Fruit fly (Drosophila melanogaster): ENCODE measurements around the gene CG42750.

The CG42750 gene

dm6 chr2L:18186695-18187094, 88.9 kb downstream of the CG42750 start (continued):
- TF ChIP-seq HLHmδ (GFP tag; optimal IDR thresholded peaks at IDR 0.05) (no peak), nmo (GFP tag; optimal IDR thresholded peaks at IDR 0.05) (no peak), CG9609 (GFP tag; optimal IDR thresholded peaks at IDR 0.05) (no peak), org-1 (GFP tag; optimal IDR thresholded peaks at IDR 0.05) (no peak), Side (GFP tag; optimal IDR thresholded peaks at IDR 0.05) (no peak), CG8089 (GFP tag; optimal IDR thresholded peaks at IDR 0.05) (no peak), dan (GFP tag; IDR thresholded peaks at IDR 0.05) (no peak), nerfin-2 (GFP tag; IDR thresholded peaks at IDR 0.05; ENCODE audit: partially characterized antibody) (no peak), bcd (GFP tag; optimal IDR thresholded peaks at IDR 0.05) (no peak), bsh (GFP tag; optimal IDR thresholded peaks at IDR 0.05) (no peak), CG10267 (tag; optimal IDR thresholded peaks at IDR 0.05) (no peak), dm (GFP tag; optimal IDR thresholded peaks at IDR 0.05) (no peak), CG31224 (GFP tag; IDR thresholded peaks at IDR 0.05) (no peak), CG12104 (GFP tag; optimal IDR thresholded peaks at IDR 0.05) (no peak), CG31388 (GFP tag; optimal IDR thresholded peaks at IDR 0.05) (no peak), Nf-YA (GFP tag; IDR thresholded peaks at IDR 0.05) (no peak), ro (GFP tag; IDR thresholded peaks at IDR 0.05) (no peak), tup (GFP tag; optimal IDR thresholded peaks at IDR 0.05) (no peak), run (tag; optimal IDR thresholded peaks at IDR 0.05) (no peak), CG15269 (tag; optimal IDR thresholded peaks at IDR 0.05) (peak; percentile 27), CrebB (tag; optimal IDR thresholded peaks at IDR 0.05) (no peak), MBD-R2 (GFP tag; IDR thresholded peaks at IDR 0.05) (no peak), CG11696 (GFP tag; IDR thresholded peaks at IDR 0.05) (no peak), CG17802 (tag; optimal IDR thresholded peaks at IDR 0.05) (no peak), CG2202 (tag; optimal IDR thresholded peaks at IDR 0.05) (no peak), CG2120 (GFP tag; optimal IDR thresholded peaks at IDR 0.05) (peak; percentile 46), dimm (GFP tag; IDR thresholded peaks at IDR 0.05) (no peak), Dip2 (GFP tag; IDR thresholded peaks at IDR 0.05) (no peak), Meics (GFP tag; optimal IDR thresholded peaks at IDR 0.05) (peak; percentile 29), CG3838 (GFP tag; optimal IDR thresholded peaks at IDR 0.05) (no peak), fd64A (GFP tag; optimal IDR thresholded peaks at IDR 0.05) (no peak), ci (GFP tag; IDR thresholded peaks at IDR 0.05) (0 out of 3 replicates have a peak, but pooled peaks have one; percentile 43), Bgb (GFP tag; IDR thresholded peaks at IDR 0.05; ENCODE audit: partially characterized antibody) (no peak), CG32772 (GFP tag; IDR thresholded peaks at IDR 0.05) (0 out of 2 replicates have a peak, but pooled peaks have one; percentile 9), HLH4C (GFP tag; IDR thresholded peaks at IDR 0.05; ENCODE audit: partially characterized antibody) (no peak), HmgZ (tag; optimal IDR thresholded peaks at IDR 0.05) (no peak), HLH3B (GFP tag; IDR thresholded peaks at IDR 0.05) (peak; percentile 37; the same call in 1 of the 2 replicates), vvl (GFP tag; IDR thresholded peaks at IDR 0.05) (no peak), Sox102F (GFP tag; optimal IDR thresholded peaks at IDR 0.05) (peak; percentile 47), CG10462 (GFP tag; optimal IDR thresholded peaks at IDR 0.05) (no peak), lola (GFP tag; optimal IDR thresholded peaks at IDR 0.05) (no peak), pita (GFP tag; optimal IDR thresholded peaks at IDR 0.05) (no peak), NC2β (GFP tag; optimal IDR thresholded peaks at IDR 0.05) (no peak), CG12219 (GFP tag; optimal IDR thresholded peaks at IDR 0.05) (no peak), wdn (GFP tag; IDR thresholded peaks at IDR 0.05) (0 out of 2 replicates have a peak, but pooled peaks have one; percentile 22), kah (GFP tag; optimal IDR thresholded peaks at IDR 0.05) (no peak), Vsx1 (GFP tag; optimal IDR thresholded peaks at IDR 0.05) (no peak), CG13287 (GFP tag; IDR thresholded peaks at IDR 0.05; ENCODE audit: partially characterized antibody) (no peak), tna (GFP tag; IDR thresholded peaks at IDR 0.05; ENCODE audit: partially characterized antibody) (no peak), gem (tag; optimal IDR thresholded peaks at IDR 0.05) (peak; percentile 54), BtbVII (GFP tag; optimal IDR thresholded peaks at IDR 0.05) (no peak)

Data from whole organism, embryonic.